Worm (Caenorhabditis elegans) whole organism, L4 larva: Measurements from ENCODE around the gene efl-3.

Experiments used
- D1046.2 ChIP-seq: fragments of 200-800 bp; sonication (Bioruptor generic); IDR thresholded peaks from 2 replicates; pipeline ENCODE4 v1.3.6; 2022; ENCODE audit warnings: missing genetic modification characterization, missing compliant biosample characterization
- F26F4.8 ChIP-seq: fragments of 200-800 bp; sonication (Bioruptor generic); conservative IDR thresholded peaks from 2 replicates; pipeline ENCODE4 v1.3.6; 2022; ENCODE audit warnings: missing genetic modification characterization, missing compliant biosample characterization
- F37D6.2 ChIP-seq: sonication (generic microtip); optimal IDR thresholded peaks from 2 replicates; lab custom pipeline; 2016; ENCODE audit warnings: mild to moderate bottlenecking, missing genetic modification characterization, missing compliant biosample characterization
- ZK546.5 ChIP-seq, 2 experiments: sonication (generic microtip); optimal IDR thresholded peaks; 2 replicates each; lab custom pipeline; 2017; ENCODE audit warnings: missing biosample characterization in 2 of 2, missing genetic modification characterization in 2 of 2
- aha-1 ChIP-seq: fragments of 150-350 bp; peaks from one replicate; lab custom pipeline; 2014; ENCODE audit warnings: missing biosample characterization, missing genetic modification characterization
- ama-1 ChIP-seq: fragments of 150-350 bp; optimal IDR thresholded peaks from 2 replicates; lab custom pipeline; 2014; ENCODE audit warnings: inconsistent platforms, mixed read lengths
- arid-1 ChIP-seq: fragments of 200-800 bp; sonication (Bioruptor generic); conservative IDR thresholded peaks from 2 replicates; pipeline ENCODE4 v1.3.6; 2022; ENCODE audit warnings: missing genetic modification reagents, missing genetic modification characterization, missing compliant biosample characterization
- ceh-62 ChIP-seq: sonication (generic microtip); optimal IDR thresholded peaks from 2 replicates; lab custom pipeline; 2017; ENCODE audit warnings: missing biosample characterization, missing genetic modification characterization
- daf-12 ChIP-seq: fragments of 150-350 bp; optimal IDR thresholded peaks from 2 replicates; lab custom pipeline; 2014; ENCODE audit warnings: missing biosample characterization, missing genetic modification reagents, missing genetic modification characterization
- daf-19 ChIP-seq: fragments of 200-800 bp; sonication (Bioruptor generic); conservative IDR thresholded peaks from 2 replicates; pipeline ENCODE4 v1.3.6; 2022; ENCODE audit warnings: missing genetic modification characterization, missing compliant biosample characterization
- dpl-1 ChIP-seq: fragments of 150-350 bp; optimal IDR thresholded peaks from 2 replicates; lab custom pipeline; 2014; ENCODE audit warnings: missing biosample characterization, missing genetic modification reagents, missing genetic modification characterization
- duxl-1 ChIP-seq: sonication (generic microtip); optimal IDR thresholded peaks from 2 replicates; lab custom pipeline; 2016; ENCODE audit warnings: mild to moderate bottlenecking, missing genetic modification characterization, moderate library complexity, missing compliant biosample characterization; ENCODE audit not compliant: poor library complexity
- fkh-10 ChIP-seq: fragments of 150-350 bp; optimal IDR thresholded peaks from 2 replicates; lab custom pipeline; 2014; ENCODE audit warnings: missing biosample characterization, missing genetic modification reagents, missing genetic modification characterization
- fos-1 ChIP-seq: fragments of 150-350 bp; optimal IDR thresholded peaks from 2 replicates; lab custom pipeline; 2014; ENCODE audit warnings: missing biosample characterization, missing genetic modification characterization
- hlh-11 ChIP-seq: fragments of 200-800 bp; sonication (Bioruptor generic); optimal IDR thresholded peaks from 2 replicates; lab custom pipeline; 2018; ENCODE audit warnings: mild to moderate bottlenecking, missing genetic modification characterization, missing compliant biosample characterization
- hmg-1.1 ChIP-seq: fragments of 200-800 bp; sonication (Bioruptor generic); IDR thresholded peaks from 2 replicates; pipeline ENCODE4 v1.3.6; 2022; ENCODE audit warnings: missing genetic modification reagents, missing genetic modification characterization, missing compliant biosample characterization
- jun-1 ChIP-seq: fragments of 150-350 bp; optimal IDR thresholded peaks from 2 replicates; lab custom pipeline; 2014; ENCODE audit warnings: missing biosample characterization, missing genetic modification reagents, missing genetic modification characterization
- lim-7 ChIP-seq: fragments of 200-800 bp; sonication (Bioruptor generic); IDR thresholded peaks from 2 replicates; pipeline ENCODE4 v1.3.6; 2022; ENCODE audit warnings: missing genetic modification characterization, missing compliant biosample characterization
- lin-1 ChIP-seq: fragments of 200-800 bp; sonication (Bioruptor generic); IDR thresholded peaks from 2 replicates; pipeline ENCODE4 v1.3.6; 2022; ENCODE audit warnings: missing genetic modification reagents, missing genetic modification characterization, missing compliant biosample characterization
- lin-13 ChIP-seq: fragments of 150-350 bp; optimal IDR thresholded peaks from 2 replicates; lab custom pipeline; 2014; ENCODE audit warnings: missing biosample characterization, missing genetic modification reagents, missing genetic modification characterization
- lin-38 ChIP-seq: fragments of 200-800 bp; sonication (Bioruptor generic); IDR thresholded peaks from 2 replicates; pipeline ENCODE4 v1.3.6; 2022; ENCODE audit warnings: missing genetic modification reagents, missing genetic modification characterization, missing compliant biosample characterization
- lsy-2 ChIP-seq, 2 experiments: fragments of 150-350 bp in 1 of 2; sonication (generic microtip) in 1 of 2; optimal IDR thresholded peaks; 2 replicates each; lab custom pipeline; 2014 to 2017; ENCODE audit warnings: missing biosample characterization in 2 of 2, missing genetic modification characterization in 2 of 2
- madf-5 ChIP-seq, 2 experiments: fragments of 200-800 bp; sonication (Bioruptor generic); IDR thresholded peaks; 2 replicates each; pipeline ENCODE4 v1.3.6; 2022; ENCODE audit warnings: missing compliant biosample characterization in 2 of 2, missing genetic modification characterization in 2 of 2
- madf-9 ChIP-seq: fragments of 200-800 bp; sonication (Bioruptor generic); conservative IDR thresholded peaks from 2 replicates; pipeline ENCODE4 v1.3.6; 2022; ENCODE audit warnings: missing genetic modification reagents, missing genetic modification characterization, missing compliant biosample characterization
- mdl-1 ChIP-seq, 2 experiments: fragments of 150-350 bp in 1 of 2; sonication (generic microtip) in 1 of 2; optimal IDR thresholded peaks; 2 replicates each; lab custom pipeline; 2014 to 2017; ENCODE audit warnings: missing biosample characterization in 2 of 2, missing genetic modification characterization in 2 of 2
- mdt-29 ChIP-seq: fragments of 200-800 bp; sonication (Bioruptor generic); IDR thresholded peaks from 2 replicates; pipeline ENCODE4 v1.3.6; 2022; ENCODE audit warnings: missing genetic modification reagents, missing genetic modification characterization, missing compliant biosample characterization
- nhr-102 ChIP-seq: sonication (generic microtip); optimal IDR thresholded peaks from 2 replicates; lab custom pipeline; 2016; ENCODE audit warnings: mild to moderate bottlenecking, missing genetic modification characterization, moderate library complexity, missing compliant biosample characterization
- nhr-28 ChIP-seq: fragments of 150-350 bp; optimal IDR thresholded peaks from 2 replicates; lab custom pipeline; 2014; ENCODE audit warnings: missing biosample characterization, missing genetic modification characterization
- nhr-41 ChIP-seq: fragments of 200-800 bp; sonication (Bioruptor generic); IDR thresholded peaks from 2 replicates; pipeline ENCODE4 v1.3.6; 2022; ENCODE audit warnings: missing genetic modification reagents, missing genetic modification characterization, missing compliant biosample characterization
- nhr-48 ChIP-seq: sonication (generic microtip); optimal IDR thresholded peaks from 2 replicates; lab custom pipeline; 2016; ENCODE audit warnings: mild to moderate bottlenecking, missing genetic modification characterization, missing compliant biosample characterization
- nhr-76 ChIP-seq: fragments of 150-350 bp; optimal IDR thresholded peaks from 2 replicates; lab custom pipeline; 2014; ENCODE audit warnings: missing biosample characterization, missing genetic modification characterization
- php-3 ChIP-seq: fragments of 200-800 bp; sonication (Bioruptor generic); IDR thresholded peaks from 2 replicates; pipeline ENCODE4 v1.3.6; 2022; ENCODE audit warnings: missing genetic modification reagents, missing genetic modification characterization, missing compliant biosample characterization
- pqm-1 ChIP-seq: sonication (generic microtip); optimal IDR thresholded peaks from 2 replicates; lab custom pipeline; 2017; ENCODE audit warnings: missing biosample characterization, missing genetic modification characterization
- rbr-2 ChIP-seq: sonication (generic microtip); optimal IDR thresholded peaks from 2 replicates; lab custom pipeline; 2016; ENCODE audit warnings: missing genotype, missing genetic modification characterization, missing compliant biosample characterization
- saeg-2 ChIP-seq: fragments of 200-800 bp; sonication (Bioruptor generic); IDR thresholded peaks from 2 replicates; pipeline ENCODE4 v1.3.6; 2022; ENCODE audit warnings: missing genetic modification reagents, missing genetic modification characterization, missing compliant biosample characterization
- set-16 ChIP-seq: fragments of 200-800 bp; sonication (Bioruptor generic); IDR thresholded peaks from 2 replicates; pipeline ENCODE4 v1.3.6; 2022; ENCODE audit warnings: missing genetic modification reagents, missing genetic modification characterization, missing compliant biosample characterization
- tra-1 ChIP-seq: fragments of 200-800 bp; sonication (Bioruptor generic); IDR thresholded peaks from 2 replicates; pipeline ENCODE4 v1.3.6; 2022; ENCODE audit warnings: missing genetic modification reagents, missing genetic modification characterization, missing compliant biosample characterization
- unc-130 ChIP-seq: sonication (generic microtip); optimal IDR thresholded peaks from 2 replicates; lab custom pipeline; 2016; ENCODE audit warnings: missing genetic modification reagents, missing genetic modification characterization, missing compliant biosample characterization
- unc-62 ChIP-seq, 3 experiments: fragments of 150-350 bp in 1 of 3; sonication (generic microtip); optimal IDR thresholded peaks in 2 of 3; peaks in 1 of 3; 1 replicate in 1 of 3; 2 replicates in 2 of 3; lab custom pipeline; 2014 to 2017; ENCODE audit warnings: missing biosample characterization in 3 of 3, missing genetic modification characterization in 3 of 3, missing genetic modification reagents in 3 of 3, missing genotype in 1 of 3
- ztf-11 ChIP-seq: fragments of 150-350 bp; optimal IDR thresholded peaks from 2 replicates; lab custom pipeline; 2014; ENCODE audit warnings: missing biosample characterization, missing genetic modification characterization

The efl-3 gene

DNA sequence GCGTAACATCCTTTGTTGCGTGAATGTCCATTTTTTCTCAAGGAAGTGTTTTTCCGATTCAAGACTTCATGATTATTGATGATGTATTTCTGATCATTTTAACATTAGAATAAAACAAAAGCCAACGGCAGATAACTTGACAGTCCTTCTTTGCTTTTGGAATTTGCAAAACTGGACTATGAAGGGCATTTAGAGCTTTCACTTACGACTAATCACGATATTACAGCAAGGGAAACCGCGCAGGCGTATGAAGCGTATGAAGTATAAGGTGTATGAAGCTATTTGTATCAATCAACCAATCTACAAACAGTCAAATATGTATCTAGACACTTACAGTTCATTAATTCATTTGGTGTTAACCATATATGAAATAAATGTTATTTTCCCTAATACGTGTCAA, 34.7 kb upstream of the efl-3 start:
- TF ChIP-seq unc-62 (GFP tag; optimal IDR thresholded peaks at IDR 0.05 in 1 of 2; lab: Kevin White, UChicago) (peak in 1 of 2 experiments; percentile 94), unc-62 (tag; optimal IDR thresholded peaks at IDR 0.05; lab: Kevin White, UChicago) (no peak), madf-9 (GFP tag; lab: Robert Waterston, UW) (no peak)

DNA sequence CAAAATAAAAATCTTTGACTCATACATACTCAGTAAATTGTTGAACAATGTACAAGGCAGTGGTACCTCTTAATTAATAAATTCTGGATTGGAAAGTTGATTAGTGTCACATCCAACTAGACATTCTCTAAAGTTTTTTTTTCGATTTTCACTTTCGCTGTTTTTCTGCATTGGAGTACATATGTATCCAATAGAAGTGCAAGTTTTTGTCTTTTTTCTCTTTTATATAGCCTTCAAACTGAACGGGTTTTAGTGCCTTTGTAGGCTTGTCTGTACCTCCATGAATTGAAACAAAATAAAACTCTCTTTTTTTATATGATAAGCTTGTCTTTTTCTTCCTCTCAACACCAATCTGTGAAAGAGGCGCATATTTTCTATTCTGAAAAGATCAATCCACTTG, 32.3 kb upstream of the efl-3 start:
- TF ChIP-seq lin-1 (GFP tag; lab: Robert Waterston, UW), result no peak
- TF ChIP-seq ztf-11 (tag; lab: Kevin White, UChicago), result no peak
- TF ChIP-seq F37D6.2, result no peak
- no peak for TF ChIP-seq pqm-1 (tag; lab: Kevin White, UChicago)
- no peak for TF ChIP-seq arid-1 (GFP tag; lab: Robert Waterston, UW)
- TF ChIP-seq tra-1, result no peak
- no peak for TF ChIP-seq duxl-1
- no peak for TF ChIP-seq D1046.2 (GFP tag; lab: Robert Waterston, UW)
- TF ChIP-seq aha-1, result no peak
- TF ChIP-seq mdl-1 (tag; optimal IDR thresholded peaks at IDR 0.05; lab: Kevin White, UChicago), result peak in 1 of 2 experiments; percentile 17
- TF ChIP-seq dpl-1 (GFP tag; lab: Kevin White, UChicago), result no peak
- no peak for TF ChIP-seq rbr-2
- TF ChIP-seq daf-19, result no peak
- no peak for TF ChIP-seq hmg-1.1 (GFP tag; lab: Robert Waterston, UW)
- TF ChIP-seq ZK546.5 (tag; optimal IDR thresholded peaks at IDR 0.05; lab: Kevin White, UChicago), result no peak
- no peak for TF ChIP-seq nhr-41 (GFP tag; lab: Robert Waterston, UW)
- no peak for TF ChIP-seq lsy-2 (tag; optimal IDR thresholded peaks at IDR 0.05; lab: Kevin White, UChicago)
- TF ChIP-seq nhr-28 (tag; lab: Kevin White, UChicago), result peak; percentile 44
- no peak for TF ChIP-seq nhr-102 (tag; lab: Kevin White, UChicago)
- no peak for TF ChIP-seq ceh-62 (tag; lab: Kevin White, UChicago)
- no peak for TF ChIP-seq php-3 (GFP tag; lab: Robert Waterston, UW)
- TF ChIP-seq saeg-2 (GFP tag; lab: Robert Waterston, UW), result no peak
- TF ChIP-seq lin-38 (GFP tag; lab: Robert Waterston, UW), result no peak
- no peak for TF ChIP-seq jun-1 (tag; lab: Kevin White, UChicago)
- TF ChIP-seq nhr-76, result no peak
- TF ChIP-seq mdt-29, result no peak
- peak; percentile 85 for TF ChIP-seq nhr-48 (tag; lab: Kevin White, UChicago)
- TF ChIP-seq ama-1, result no peak
- no peak for TF ChIP-seq unc-130 (GFP tag; lab: Kevin White, UChicago)
- TF ChIP-seq hlh-11 (tag; lab: Kevin White, UChicago), result peak; percentile 1

DNA sequence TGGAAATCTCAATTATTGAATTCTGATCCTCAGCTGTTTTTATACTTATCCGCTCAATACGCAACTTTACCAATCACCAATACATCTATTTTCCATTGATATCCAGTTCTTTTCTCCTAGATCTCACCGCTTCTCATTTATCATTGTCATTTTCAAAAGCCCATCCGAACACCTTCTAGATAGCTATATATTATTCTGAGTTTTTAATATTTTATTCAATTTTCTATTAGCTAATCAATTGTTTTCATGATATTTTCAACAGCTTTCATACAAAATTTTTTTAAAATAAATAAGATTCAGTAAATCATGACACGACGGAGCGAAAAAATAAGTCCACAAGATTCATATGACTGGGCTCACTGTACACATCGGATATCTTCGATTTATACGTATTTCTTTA, 31.3 kb upstream of the efl-3 start, which contains the start of gene F49E12.12:
F49E12.12 (plus strand) TSS at position 301 of the 400 bp plus-strand sequence.
- TF ChIP-seq fos-1 (tag; lab: Kevin White, UChicago) (no peak), madf-5 (GFP tag; IDR thresholded peaks at IDR 0.05; lab: Robert Waterston, UW) (no peak), lin-13 (GFP tag; lab: Kevin White, UChicago) (no peak), lim-7 (no peak), fkh-10 (GFP tag; lab: Kevin White, UChicago) (no peak), pqm-1 (tag; lab: Kevin White, UChicago) (no peak), jun-1 (tag; lab: Kevin White, UChicago) (no peak), F26F4.8 (no peak), set-16 (GFP tag; lab: Robert Waterston, UW) (no peak), daf-12 (tag; lab: Kevin White, UChicago) (no peak)
